Worm (Caenorhabditis elegans) whole organism, mixed stage, embryonic: Measurements from ENCODE around the gene irld-61.

Experiments used
- lsy-2 ChIP-seq: fragments of 150-350 bp; optimal IDR thresholded peaks from 2 replicates; lab custom pipeline; 2014; ENCODE audit warnings: missing biosample characterization, missing genetic modification characterization
- nhr-28 ChIP-seq: fragments of 150-350 bp; optimal IDR thresholded peaks from 2 replicates; lab custom pipeline; 2014; ENCODE audit warnings: missing biosample characterization, missing genetic modification characterization
- nhr-76 ChIP-seq: sonication (generic microtip); optimal IDR thresholded peaks from 2 replicates; lab custom pipeline; 2017; ENCODE audit warnings: missing biosample characterization, missing genetic modification characterization
- unc-62 ChIP-seq: fragments of 150-350 bp; optimal IDR thresholded peaks from 2 replicates; lab custom pipeline; 2014; ENCODE audit warnings: missing biosample characterization, missing genetic modification reagents, missing genetic modification characterization
- ztf-11 ChIP-seq: fragments of 150-350 bp; optimal IDR thresholded peaks from 2 replicates; lab custom pipeline; 2014; ENCODE audit warnings: missing biosample characterization, missing genetic modification characterization

ce11 chrIII:12764241-12764640, at the start of gene irld-61, which contains the start of gene irld-19:
- no peak for TF ChIP-seq nhr-28 (tag; lab: Kevin White, UChicago)
- TF ChIP-seq unc-62 (GFP tag; lab: Kevin White, UChicago), result no peak
- no peak for TF ChIP-seq ztf-11 (tag; lab: Kevin White, UChicago)
- no peak for TF ChIP-seq nhr-76 (tag; lab: Kevin White, UChicago)
- TF ChIP-seq lsy-2 (tag; lab: Kevin White, UChicago), result no peak
